Fruit fly (Drosophila melanogaster) whole organism, adult: Measurements from ENCODE around the gene Rpt5.

Source experiments
- CG11617 ChIP-seq: fragments of 200-800 bp; sonication (Bioruptor generic); optimal IDR thresholded peaks from 2 replicates; lab custom pipeline; 2017; ENCODE audit warnings: mild to moderate bottlenecking, missing biosample characterization, missing genetic modification reagents, missing genetic modification characterization
- CG7101 ChIP-seq: fragments of 200-800 bp; sonication (Bioruptor generic); optimal IDR thresholded peaks from 2 replicates; lab custom pipeline; 2018; ENCODE audit warnings: missing biosample characterization, mild to moderate bottlenecking, missing genetic modification characterization, moderate library complexity
- Mnt ChIP-seq: fragments of 200-800 bp; sonication (Bioruptor generic); optimal IDR thresholded peaks from 2 replicates; lab custom pipeline; 2016; ENCODE audit warnings: missing biosample characterization, mild to moderate bottlenecking, missing genetic modification characterization
- cic ChIP-seq: fragments of 200-800 bp; sonication (Bioruptor generic); optimal IDR thresholded peaks from 2 replicates; lab custom pipeline; 2017; ENCODE audit warnings: missing biosample characterization, mild to moderate bottlenecking, missing genetic modification characterization, moderate library complexity
- cnc ChIP-seq, 2 experiments: fragments of >200 bp; optimal IDR thresholded peaks; 2 replicates each; lab custom pipeline; 2017
- pad ChIP-seq: fragments of 200-800 bp; sonication (Bioruptor generic); optimal IDR thresholded peaks from 3 replicates; lab custom pipeline; 2017; ENCODE audit warnings: missing biosample characterization, missing genetic modification characterization, mild to moderate bottlenecking, moderate library complexity, missing genetic modification reagents
- toe ChIP-seq: fragments of 200-800 bp; sonication (Bioruptor generic); optimal IDR thresholded peaks from 2 replicates; lab custom pipeline; 2016; ENCODE audit warnings: missing biosample characterization, missing genetic modification characterization

dm6 chr3R:23747446-23747845, 5.2 kb upstream of the Rpt5 start:
- TF ChIP-seq toe (GFP tag; lab: Kevin White, UChicago) (no peak), cic (GFP tag; lab: Kevin White, UChicago) (no peak), CG7101 (tag; lab: Kevin White, UChicago) (no peak), Mnt (GFP tag; lab: Kevin White, UChicago) (no peak), pad (GFP tag; lab: Kevin White, UChicago) (no peak), CG11617 (GFP tag; lab: Kevin White, UChicago) (no peak), cnc (optimal IDR thresholded peaks at IDR 0.05; lab: Kevin White, UChicago) (no peak)
